Worm (Caenorhabditis elegans) whole organism, young adult: Measurements from ENCODE around the gene F14F7.5.

ENCODE experiments used
- B0035.1 ChIP-seq: sonication (generic microtip); optimal IDR thresholded peaks from 2 replicates; lab custom pipeline; 2016; ENCODE audit warnings: missing genetic modification characterization, mild to moderate bottlenecking, missing compliant biosample characterization, missing genotype, missing genetic modification reagents
- F22D6.2 ChIP-seq: sonication (generic microtip); optimal IDR thresholded peaks from 2 replicates; lab custom pipeline; 2016; ENCODE audit warnings: mild to moderate bottlenecking, missing genetic modification characterization, missing compliant biosample characterization
- F57A8.1 ChIP-seq: fragments of 200-800 bp; sonication (Bioruptor generic); optimal IDR thresholded peaks from 2 replicates; lab custom pipeline; 2018; ENCODE audit warnings: mild to moderate bottlenecking, missing genetic modification characterization, moderate library complexity, missing compliant biosample characterization
- T26A5.8 ChIP-seq: sonication (generic microtip); optimal IDR thresholded peaks from 2 replicates; lab custom pipeline; 2016; ENCODE audit warnings: missing genetic modification characterization, missing compliant biosample characterization
- Y53F4B.3 ChIP-seq: fragments of 200-800 bp; sonication (Bioruptor generic); IDR thresholded peaks from 2 replicates; pipeline ENCODE4 v1.3.6; 2022; ENCODE audit warnings: missing genetic modification reagents, missing genetic modification characterization, missing compliant biosample characterization
- Y53G8AR.9 ChIP-seq: fragments of 200-800 bp; sonication (Bioruptor generic); conservative IDR thresholded peaks from 2 replicates; pipeline ENCODE4 v1.3.6; 2022; ENCODE audit warnings: missing genetic modification reagents, missing genetic modification characterization, missing compliant biosample characterization
- Y67H2A.10 ChIP-seq: fragments of 200-800 bp; sonication (Bioruptor generic); conservative IDR thresholded peaks from 2 replicates; pipeline ENCODE4 v1.3.6; 2022; ENCODE audit warnings: missing genetic modification reagents, missing genetic modification characterization, missing compliant biosample characterization
- akir-1 ChIP-seq: fragments of 200-800 bp; sonication (Bioruptor generic); optimal IDR thresholded peaks from 2 replicates; lab custom pipeline; 2018; ENCODE audit warnings: mild to moderate bottlenecking, missing genetic modification characterization, moderate library complexity, missing compliant biosample characterization
- aptf-3 ChIP-seq: fragments of 200-800 bp; sonication (Bioruptor generic); IDR thresholded peaks from 2 replicates; pipeline ENCODE4 v1.3.6; 2022; ENCODE audit warnings: missing genetic modification characterization, missing compliant biosample characterization
- attf-5 ChIP-seq: fragments of 200-800 bp; sonication (Bioruptor generic); optimal IDR thresholded peaks from 2 replicates; lab custom pipeline; 2018; ENCODE audit warnings: mild to moderate bottlenecking, missing genetic modification characterization, missing compliant biosample characterization
- ccch-3 ChIP-seq: fragments of 200-800 bp; sonication (Bioruptor generic); optimal IDR thresholded peaks from 2 replicates; lab custom pipeline; 2018; ENCODE audit warnings: mild to moderate bottlenecking, missing genetic modification characterization, missing compliant biosample characterization
- cebp-1 ChIP-seq, 2 experiments: fragments of 200-800 bp in 1 of 2; sonication (Bioruptor generic) in 1 of 2; sonication (generic microtip) in 1 of 2; IDR thresholded peaks in 1 of 2; optimal IDR thresholded peaks in 1 of 2; 2 replicates each; pipeline versions ENCODE4 v1.3.6 to Lab custom; 2017 to 2022; ENCODE audit warnings: missing compliant biosample characterization in 2 of 2, missing genetic modification characterization in 2 of 2, mild to moderate bottlenecking in 1 of 2, missing genetic modification reagents in 1 of 2, moderate library complexity in 1 of 2
- ceh-100 ChIP-seq: fragments of 200-800 bp; sonication (Bioruptor generic); IDR thresholded peaks from 2 replicates; pipeline ENCODE4 v1.3.6; 2022; ENCODE audit warnings: missing genetic modification reagents, missing genetic modification characterization, missing compliant biosample characterization
- ceh-27 ChIP-seq: fragments of 200-800 bp; sonication (Bioruptor generic); optimal IDR thresholded peaks from 2 replicates; lab custom pipeline; 2018; ENCODE audit warnings: mild to moderate bottlenecking, missing genetic modification characterization, moderate library complexity, missing compliant biosample characterization
- ceh-79 ChIP-seq: sonication (generic microtip); optimal IDR thresholded peaks from 2 replicates; lab custom pipeline; 2017; ENCODE audit warnings: mild to moderate bottlenecking, missing genetic modification characterization, missing compliant biosample characterization
- chd-7 ChIP-seq: sonication (generic microtip); optimal IDR thresholded peaks from 2 replicates; lab custom pipeline; 2016; ENCODE audit warnings: mild to moderate bottlenecking, missing genetic modification characterization, moderate library complexity, missing compliant biosample characterization
- die-1 ChIP-seq: sonication (generic microtip); optimal IDR thresholded peaks from 2 replicates; lab custom pipeline; 2016; ENCODE audit warnings: missing genotype, mild to moderate bottlenecking, missing genetic modification characterization, missing compliant biosample characterization
- dpl-1 ChIP-seq: fragments of 150-350 bp; optimal IDR thresholded peaks from 2 replicates; lab custom pipeline; 2014; ENCODE audit warnings: missing biosample characterization, missing genetic modification reagents, missing genetic modification characterization
- egl-18 ChIP-seq: fragments of 200-800 bp; sonication (Bioruptor generic); IDR thresholded peaks from 2 replicates; pipeline ENCODE4 v1.3.6; 2022; ENCODE audit warnings: missing genetic modification reagents, missing genetic modification characterization, missing compliant biosample characterization
- egl-44 ChIP-seq: fragments of 200-800 bp; sonication (Bioruptor generic); IDR thresholded peaks from 2 replicates; pipeline ENCODE4 v1.3.6; 2022; ENCODE audit warnings: missing genetic modification reagents, missing genetic modification characterization, missing compliant biosample characterization
- egrh-3 ChIP-seq: fragments of 200-800 bp; sonication (Bioruptor generic); IDR thresholded peaks from 2 replicates; pipeline ENCODE4 v1.3.6; 2022; ENCODE audit warnings: missing genetic modification reagents, missing genetic modification characterization, missing compliant biosample characterization
- ets-4 ChIP-seq: fragments of 200-800 bp; sonication (Bioruptor generic); optimal IDR thresholded peaks from 2 replicates; lab custom pipeline; 2018; ENCODE audit warnings: mild to moderate bottlenecking, missing genetic modification characterization, missing compliant biosample characterization
- him-1 ChIP-seq: sonication (generic microtip); optimal IDR thresholded peaks from 2 replicates; lab custom pipeline; 2016; ENCODE audit warnings: missing genotype, missing genetic modification reagents, missing genetic modification characterization, missing compliant biosample characterization
- hlh-26 ChIP-seq: fragments of 200-800 bp; sonication (Bioruptor generic); conservative IDR thresholded peaks from 2 replicates; pipeline ENCODE4 v1.3.6; 2022; ENCODE audit warnings: missing genetic modification reagents, missing genetic modification characterization, missing compliant biosample characterization
- hmg-20 ChIP-seq: fragments of 200-800 bp; sonication (Bioruptor generic); IDR thresholded peaks from 2 replicates; pipeline ENCODE4 v1.3.6; 2022; ENCODE audit warnings: missing genetic modification reagents, missing genetic modification characterization, missing compliant biosample characterization
- hsf-1 ChIP-seq: fragments of 200-800 bp; sonication (Bioruptor generic); IDR thresholded peaks from 2 replicates; pipeline ENCODE4 v1.3.6; 2022; ENCODE audit warnings: missing genetic modification reagents, missing genetic modification characterization, missing compliant biosample characterization
- let-526 ChIP-seq: fragments of 200-800 bp; sonication (Bioruptor generic); IDR thresholded peaks from 2 replicates; pipeline ENCODE4 v1.3.6; 2022; ENCODE audit warnings: missing genetic modification reagents, missing genetic modification characterization, missing compliant biosample characterization
- lin-54 ChIP-seq: fragments of 200-800 bp; sonication (Bioruptor generic); optimal IDR thresholded peaks from 2 replicates; lab custom pipeline; 2018; ENCODE audit warnings: mild to moderate bottlenecking, missing genetic modification characterization, missing compliant biosample characterization
- madf-10 ChIP-seq: sonication (generic microtip); optimal IDR thresholded peaks from 2 replicates; lab custom pipeline; 2016; ENCODE audit warnings: mild to moderate bottlenecking, missing genetic modification characterization, missing compliant biosample characterization
- madf-8 ChIP-seq: fragments of 200-800 bp; sonication (Bioruptor generic); conservative IDR thresholded peaks from 2 replicates; pipeline ENCODE4 v1.3.6; 2022; ENCODE audit warnings: missing genetic modification reagents, missing genetic modification characterization, missing compliant biosample characterization
- mcd-1 ChIP-seq: fragments of 200-800 bp; sonication (Bioruptor generic); IDR thresholded peaks from 2 replicates; pipeline ENCODE4 v1.3.6; 2022; ENCODE audit warnings: missing genetic modification reagents, missing genetic modification characterization, missing compliant biosample characterization
- nfya-2 ChIP-seq: fragments of 200-800 bp; sonication (Bioruptor generic); IDR thresholded peaks from 2 replicates; pipeline ENCODE4 v1.3.6; 2022; ENCODE audit warnings: missing genetic modification reagents, missing genetic modification characterization, missing compliant biosample characterization
- nfyb-1 ChIP-seq: fragments of 200-800 bp; sonication (Bioruptor generic); IDR thresholded peaks from 2 replicates; pipeline ENCODE4 v1.3.6; 2022; ENCODE audit warnings: missing genetic modification reagents, missing genetic modification characterization, missing compliant biosample characterization
- nhr-120 ChIP-seq: fragments of 200-800 bp; sonication (Bioruptor generic); IDR thresholded peaks from 2 replicates; pipeline ENCODE4 v1.3.6; 2022; ENCODE audit warnings: missing genetic modification characterization, missing compliant biosample characterization
- pbrm-1 ChIP-seq: fragments of 200-800 bp; sonication (Bioruptor generic); IDR thresholded peaks from 2 replicates; pipeline ENCODE4 v1.3.6; 2022; ENCODE audit warnings: missing genetic modification reagents, missing genetic modification characterization, missing compliant biosample characterization
- rec-8 ChIP-seq, 2 experiments: sonication (generic microtip); optimal IDR thresholded peaks; 2 replicates each; lab custom pipeline; 2016; ENCODE audit warnings: mild to moderate bottlenecking in 2 of 2, missing genetic modification characterization in 2 of 2, missing genetic modification reagents in 2 of 2, missing genotype in 2 of 2, missing biosample characterization in 1 of 2, missing compliant biosample characterization in 1 of 2, moderate library complexity in 1 of 2
- rpc-1 ChIP-seq, 2 experiments: fragments of 150-350 bp in 1 of 2; sonication (generic microtip) in 1 of 2; optimal IDR thresholded peaks; 2 replicates each; lab custom pipeline; 2014 to 2018; ENCODE audit warnings: missing biosample characterization in 1 of 2, missing genetic modification characterization in 1 of 2, missing genetic modification reagents in 1 of 2, missing genotype in 1 of 2
- sdz-38 ChIP-seq: sonication (generic microtip); optimal IDR thresholded peaks from 2 replicates; lab custom pipeline; 2016; ENCODE audit warnings: missing genotype, missing genetic modification characterization, missing compliant biosample characterization
- snpc-1.1 ChIP-seq: sonication (generic microtip); optimal IDR thresholded peaks from 2 replicates; lab custom pipeline; 2017; ENCODE audit warnings: missing genetic modification characterization, mild to moderate bottlenecking, missing compliant biosample characterization, antibody characterized with exemption, moderate library complexity, missing genotype, missing genetic modification reagents; ENCODE audit not compliant: insufficient read depth
- sptf-2 ChIP-seq: fragments of 200-800 bp; sonication (Bioruptor generic); optimal IDR thresholded peaks from 2 replicates; lab custom pipeline; 2018; ENCODE audit warnings: mild to moderate bottlenecking, missing genetic modification characterization, missing compliant biosample characterization
- tbx-9 ChIP-seq: sonication (generic microtip); optimal IDR thresholded peaks from 2 replicates; lab custom pipeline; 2016; ENCODE audit warnings: borderline replicate concordance, missing genetic modification characterization, inconsistent platforms, missing compliant biosample characterization
- tlf-1 ChIP-seq: fragments of 200-800 bp; sonication (Bioruptor generic); optimal IDR thresholded peaks from 2 replicates; lab custom pipeline; 2018; ENCODE audit warnings: mild to moderate bottlenecking, missing genetic modification characterization, missing compliant biosample characterization
- unc-62 ChIP-seq: fragments of 150-350 bp; optimal IDR thresholded peaks from 2 replicates; lab custom pipeline; 2014; ENCODE audit warnings: missing biosample characterization, missing genetic modification reagents, missing genetic modification characterization
- xnd-1 ChIP-seq: sonication (generic microtip); optimal IDR thresholded peaks from 2 replicates; lab custom pipeline; 2016; ENCODE audit warnings: missing genotype, missing genetic modification reagents, missing genetic modification characterization, missing compliant biosample characterization
- ztf-22 ChIP-seq: fragments of 200-800 bp; sonication (Bioruptor generic); optimal IDR thresholded peaks from 2 replicates; lab custom pipeline; 2018; ENCODE audit warnings: mild to moderate bottlenecking, missing genetic modification characterization, moderate library complexity, missing compliant biosample characterization
- ztf-28 ChIP-seq: fragments of 200-800 bp; sonication (Bioruptor generic); IDR thresholded peaks from 2 replicates; pipeline ENCODE4 v1.3.6; 2022; ENCODE audit warnings: missing genetic modification reagents, missing genetic modification characterization, missing compliant biosample characterization
- ztf-6 ChIP-seq: fragments of 200-800 bp; sonication (Bioruptor generic); IDR thresholded peaks from 2 replicates; pipeline ENCODE4 v1.3.6; 2022; ENCODE audit warnings: missing genetic modification reagents, missing genetic modification characterization, missing compliant biosample characterization

The F14F7.5 gene

DNA sequence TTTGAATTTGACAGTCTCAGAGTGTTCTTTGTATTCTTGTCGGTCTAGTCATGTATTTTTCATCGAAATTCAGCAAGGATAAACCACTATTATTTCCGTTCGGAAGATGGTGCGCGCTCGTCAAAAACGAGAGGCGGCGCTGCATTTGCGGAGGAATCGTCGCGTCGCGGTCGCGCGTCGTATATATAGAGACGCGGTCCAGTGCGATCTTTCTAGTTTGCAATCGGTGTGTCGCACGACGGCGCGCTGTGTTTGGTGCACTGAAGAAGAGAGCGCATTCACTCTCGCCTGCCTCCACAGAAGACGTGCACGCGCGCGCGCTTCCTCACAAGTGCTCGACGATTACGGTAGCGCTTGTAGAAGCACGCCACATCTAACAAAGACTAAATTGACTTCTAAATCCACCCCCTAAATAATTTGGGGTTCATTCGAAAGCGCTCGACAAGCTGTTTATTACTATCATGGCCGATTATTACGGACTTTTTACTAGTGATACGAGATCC, 38.8 kb downstream of the F14F7.5 start, which contains the start of gene Y39E4B.6 (continued):
- TF ChIP-seq ccch-3 (GFP tag; lab: Kevin White, UChicago) (no peak), egl-44 (GFP tag; lab: Robert Waterston, UW) (peak; percentile 77), snpc-1.1 (tag; lab: Kevin White, UChicago) (no peak), tlf-1 (GFP tag; lab: Kevin White, UChicago) (peak; percentile 84), ztf-22 (peak; percentile 79), mcd-1 (GFP tag; lab: Robert Waterston, UW) (peak; percentile 84), rec-8 (tag; optimal IDR thresholded peaks at IDR 0.05; lab: Kevin White, UChicago) (no peak), cebp-1 (GFP tag; IDR thresholded peaks at IDR 0.05; lab: Robert Waterston, UW) (peak; percentile 81; the same call in 1 of the 2 replicates), cebp-1 (tag; optimal IDR thresholded peaks at IDR 0.05; lab: Kevin White, UChicago) (peak; percentile 95), unc-62 (GFP tag; lab: Kevin White, UChicago) (no peak), aptf-3 (GFP tag; lab: Robert Waterston, UW) (no peak), attf-5 (GFP tag; lab: Kevin White, UChicago) (peak; percentile 98), hlh-26 (GFP tag; lab: Robert Waterston, UW) (no peak), ceh-100 (GFP tag; lab: Robert Waterston, UW) (peak; percentile 62), hmg-20 (GFP tag; lab: Robert Waterston, UW) (no peak; the same call in 1 of the 2 replicates), egl-18 (GFP tag; lab: Robert Waterston, UW) (peak; percentile 87), madf-10 (tag; lab: Kevin White, UChicago) (peak; percentile 96), ceh-27 (GFP tag; lab: Kevin White, UChicago) (peak; percentile 98), F57A8.1 (no peak), sdz-38 (tag; lab: Kevin White, UChicago) (no peak), chd-7 (tag; lab: Kevin White, UChicago) (peak; percentile 96), Y53F4B.3 (GFP tag; lab: Robert Waterston, UW) (no peak), nhr-120 (GFP tag; lab: Robert Waterston, UW) (no peak), nfyb-1 (GFP tag; lab: Robert Waterston, UW) (peak; percentile 96), ztf-28 (GFP tag; lab: Robert Waterston, UW) (no peak), tbx-9 (tag; lab: Kevin White, UChicago) (no peak), rpc-1 (optimal IDR thresholded peaks at IDR 0.05; lab: Kevin White, UChicago) (peak; percentile 2), rpc-1 (tag; optimal IDR thresholded peaks at IDR 0.05; lab: Kevin White, UChicago) (no peak), xnd-1 (no peak), F22D6.2 (tag; lab: Kevin White, UChicago) (peak; percentile 63), hsf-1 (GFP tag; lab: Robert Waterston, UW) (0 out of 2 replicates have a peak, but pooled peaks have one; percentile 55), lin-54 (GFP tag; lab: Kevin White, UChicago) (peak; percentile 82), T26A5.8 (tag; lab: Kevin White, UChicago) (no peak), egrh-3 (GFP tag; lab: Robert Waterston, UW) (peak; percentile 85), ceh-79 (no peak), B0035.1 (tag; lab: Kevin White, UChicago) (peak; percentile 73), sptf-2 (no peak), dpl-1 (GFP tag; lab: Kevin White, UChicago) (no peak), let-526 (GFP tag; lab: Robert Waterston, UW) (peak; percentile 94), die-1 (tag; lab: Kevin White, UChicago) (peak; percentile 73), ets-4 (GFP tag; lab: Kevin White, UChicago) (peak; percentile 77), madf-8 (GFP tag; lab: Robert Waterston, UW) (no peak), pbrm-1 (GFP tag; lab: Robert Waterston, UW) (peak; percentile 95), Y67H2A.10 (GFP tag; lab: Robert Waterston, UW) (peak; percentile 96), akir-1 (GFP tag; lab: Kevin White, UChicago) (no peak), ztf-6 (GFP tag; lab: Robert Waterston, UW) (peak; percentile 96), nfya-2 (GFP tag; lab: Robert Waterston, UW) (no peak), him-1 (no peak), Y53G8AR.9 (GFP tag; lab: Robert Waterston, UW) (peak; percentile 82)
